Fruit fly (Drosophila melanogaster) whole organism, embryonic: Measurements from ENCODE around the gene CG9886.

Source experiments
- Atf6 ChIP-seq: fragments of 200-800 bp; sonication (Bioruptor generic); IDR thresholded peaks from 2 replicates; pipeline ENCODE4 v1.3.6; 2022; ENCODE audit warnings: missing biosample characterization, missing genetic modification characterization
- CG10209 ChIP-seq: fragments of 200-800 bp; sonication (Bioruptor generic); optimal IDR thresholded peaks from 3 replicates; lab custom pipeline; 2017; ENCODE audit warnings: missing biosample characterization, mild to moderate bottlenecking, missing genetic modification characterization, missing genetic modification reagents
- CG10565 ChIP-seq: fragments of 200-800 bp; sonication (Bioruptor generic); optimal IDR thresholded peaks from 3 replicates; lab custom pipeline; 2016; ENCODE audit warnings: missing biosample characterization, mild to moderate bottlenecking, missing genetic modification characterization
- CG11093 ChIP-seq: fragments of 200-800 bp; sonication (Bioruptor generic); IDR thresholded peaks from 3 replicates; pipeline ENCODE4 v1.3.6; 2022; ENCODE audit warnings: missing biosample characterization, missing genetic modification characterization
- CG11247 ChIP-seq: fragments of 200-800 bp; sonication (Bioruptor generic); IDR thresholded peaks from 2 replicates; pipeline ENCODE4 v1.3.6; 2022; ENCODE audit warnings: missing biosample characterization, missing genetic modification characterization
- CG1233 ChIP-seq: fragments of 200-800 bp; sonication (Bioruptor generic); optimal IDR thresholded peaks from 4 replicates; lab custom pipeline; 2018; ENCODE audit warnings: missing biosample characterization, mild to moderate bottlenecking, missing genetic modification characterization
- CG12659 ChIP-seq: fragments of 200-800 bp; sonication (Bioruptor generic); optimal IDR thresholded peaks from 3 replicates; lab custom pipeline; 2017; ENCODE audit warnings: mild to moderate bottlenecking, missing biosample characterization, missing genetic modification reagents, missing genetic modification characterization
- CG12769 ChIP-seq: fragments of 200-800 bp; sonication (Bioruptor generic); optimal IDR thresholded peaks from 2 replicates; lab custom pipeline; 2019; ENCODE audit warnings: missing biosample characterization, mild to moderate bottlenecking, missing genetic modification characterization, moderate library complexity
- CG13287 ChIP-seq: fragments of 200-800 bp; sonication (Bioruptor generic); IDR thresholded peaks from 2 replicates; pipeline ENCODE4 v1.3.6; 2022; ENCODE audit warnings: missing biosample characterization, missing genetic modification characterization; ENCODE audit not compliant: partially characterized antibody
- CG14014 ChIP-seq: fragments of 200-800 bp; sonication (Bioruptor generic); IDR thresholded peaks from 2 replicates; pipeline ENCODE4 v1.3.6; 2022; ENCODE audit warnings: missing biosample characterization, missing genetic modification characterization
- CG14710 ChIP-seq: fragments of 200-800 bp; sonication (Bioruptor generic); optimal IDR thresholded peaks from 3 replicates; lab custom pipeline; 2019; ENCODE audit warnings: missing biosample characterization, mild to moderate bottlenecking, missing genetic modification characterization, moderate library complexity
- CG15011 ChIP-seq: fragments of 200-800 bp; sonication (Bioruptor generic); optimal IDR thresholded peaks from 3 replicates; lab custom pipeline; 2018; ENCODE audit warnings: missing biosample characterization, mild to moderate bottlenecking, missing genetic modification characterization
- CG15073 ChIP-seq: fragments of 200-800 bp; sonication (Bioruptor generic); optimal IDR thresholded peaks from 2 replicates; lab custom pipeline; 2016; ENCODE audit warnings: missing biosample characterization, missing genetic modification characterization
- CG15479 ChIP-seq: fragments of 200-800 bp; sonication (Bioruptor generic); optimal IDR thresholded peaks from 3 replicates; lab custom pipeline; 2019; ENCODE audit warnings: missing biosample characterization, mild to moderate bottlenecking, missing genetic modification characterization, moderate library complexity
- CG18011 ChIP-seq: fragments of 200-800 bp; sonication (Bioruptor generic); optimal IDR thresholded peaks from 2 replicates; lab custom pipeline; 2017; ENCODE audit warnings: missing biosample characterization, missing genetic modification characterization, mild to moderate bottlenecking, moderate library complexity, missing genotype
- CG3838 ChIP-seq: fragments of 200-800 bp; sonication (Bioruptor generic); optimal IDR thresholded peaks from 3 replicates; lab custom pipeline; 2016; ENCODE audit warnings: missing biosample characterization, missing genetic modification characterization
- CG5245 ChIP-seq: fragments of 200-800 bp; sonication (Bioruptor generic); optimal IDR thresholded peaks from 3 replicates; lab custom pipeline; 2016; ENCODE audit warnings: missing biosample characterization, missing genetic modification characterization
- CG6254 ChIP-seq: fragments of 200-800 bp; sonication (Bioruptor generic); optimal IDR thresholded peaks from 3 replicates; lab custom pipeline; 2017; ENCODE audit warnings: mild to moderate bottlenecking, missing biosample characterization, missing genetic modification reagents, missing genetic modification characterization
- CG7963 ChIP-seq: fragments of 200-800 bp; sonication (Bioruptor generic); IDR thresholded peaks from 3 replicates; pipeline ENCODE4 v1.3.6; 2022; ENCODE audit warnings: missing biosample characterization, missing genetic modification characterization; ENCODE audit not compliant: partially characterized antibody
- CG9437 ChIP-seq: fragments of 200-800 bp; sonication (Bioruptor generic); optimal IDR thresholded peaks from 2 replicates; lab custom pipeline; 2018; ENCODE audit warnings: missing biosample characterization, mild to moderate bottlenecking, missing genetic modification characterization
- CkIIα-i1 ChIP-seq: fragments of 200-800 bp; sonication (Bioruptor generic); IDR thresholded peaks from 2 replicates; pipeline ENCODE4 v1.3.6; 2022; ENCODE audit warnings: missing biosample characterization, missing genetic modification characterization
- Dbx ChIP-seq: fragments of 200-800 bp; sonication (Bioruptor generic); IDR thresholded peaks from 3 replicates; pipeline ENCODE4 v1.3.6; 2022; ENCODE audit warnings: missing biosample characterization, missing genetic modification characterization
- Dll ChIP-seq: fragments of 200-800 bp; sonication (Bioruptor generic); IDR thresholded peaks from 4 replicates; pipeline ENCODE4 v1.3.6; 2022; ENCODE audit warnings: missing biosample characterization, missing genetic modification characterization; ENCODE audit not compliant: partially characterized antibody
- Doc2 ChIP-seq: fragments of 200-800 bp; sonication (Bioruptor generic); IDR thresholded peaks from 2 replicates; pipeline ENCODE4 v1.3.6; 2022; ENCODE audit warnings: missing biosample characterization, missing genetic modification characterization
- Fer1 ChIP-seq: fragments of 200-800 bp; sonication (Bioruptor generic); optimal IDR thresholded peaks from 2 replicates; lab custom pipeline; 2017; ENCODE audit warnings: missing biosample characterization, mild to moderate bottlenecking, missing genetic modification characterization
- GATAe ChIP-seq: fragments of 200-800 bp; sonication (Bioruptor generic); conservative IDR thresholded peaks from 2 replicates; pipeline ENCODE4 v1.3.6; 2022; ENCODE audit warnings: missing biosample characterization, missing genetic modification characterization
- HmgZ ChIP-seq: fragments of 200-800 bp; sonication (Bioruptor generic); optimal IDR thresholded peaks from 2 replicates; lab custom pipeline; 2018; ENCODE audit warnings: missing biosample characterization, mild to moderate bottlenecking, missing genetic modification characterization
- NfI ChIP-seq: fragments of 200-800 bp; sonication (Bioruptor generic); optimal IDR thresholded peaks from 3 replicates; lab custom pipeline; 2018; ENCODE audit warnings: missing biosample characterization, mild to moderate bottlenecking, missing genetic modification characterization, moderate library complexity
- PHDP ChIP-seq: fragments of 200-800 bp; sonication (Bioruptor generic); optimal IDR thresholded peaks from 3 replicates; lab custom pipeline; 2018; ENCODE audit warnings: missing biosample characterization, mild to moderate bottlenecking, missing genetic modification characterization, moderate library complexity
- Stat92E ChIP-seq, 3 experiments: fragments of >200 bp in 2 of 3; fragments of 200-800 bp in 1 of 3; sonication (Bioruptor generic) in 1 of 3; optimal IDR thresholded peaks; 2 replicates each; lab custom pipeline; 2017 to 2019; ENCODE audit warnings: missing biosample characterization in 3 of 3, missing genetic modification characterization in 3 of 3, mild to moderate bottlenecking in 1 of 3, moderate library complexity in 1 of 3
- Taf1 ChIP-seq: fragments of 200-800 bp; sonication (Bioruptor generic); IDR thresholded peaks from 2 replicates; pipeline ENCODE4 v1.3.6; 2022; ENCODE audit warnings: missing biosample characterization, missing genetic modification characterization
- Xrp1 ChIP-seq: fragments of 200-800 bp; sonication (Bioruptor generic); IDR thresholded peaks from 2 replicates; pipeline ENCODE4 v1.3.6; 2022; ENCODE audit warnings: missing biosample characterization, missing genetic modification characterization
- al ChIP-seq: fragments of 200-800 bp; sonication (Bioruptor generic); IDR thresholded peaks from 2 replicates; pipeline ENCODE4 v1.3.6; 2022; ENCODE audit warnings: missing biosample characterization, missing genetic modification characterization
- ara ChIP-seq: fragments of 200-800 bp; sonication (Bioruptor generic); IDR thresholded peaks from 2 replicates; pipeline ENCODE4 v1.3.6; 2022; ENCODE audit warnings: missing biosample characterization, missing genetic modification characterization
- dmrt99B ChIP-seq: fragments of 200-800 bp; sonication (Bioruptor generic); optimal IDR thresholded peaks from 2 replicates; lab custom pipeline; 2018; ENCODE audit warnings: missing biosample characterization, mild to moderate bottlenecking, missing genetic modification characterization, moderate library complexity
- eve ChIP-seq, 2 experiments: fragments of >200 bp; optimal IDR thresholded peaks; 2 replicates each; lab custom pipeline; 2017; ENCODE audit warnings: missing biosample characterization in 2 of 2, missing genetic modification characterization in 2 of 2
- gcm ChIP-seq: fragments of 200-800 bp; sonication (Bioruptor generic); optimal IDR thresholded peaks from 2 replicates; lab custom pipeline; 2019; ENCODE audit warnings: missing biosample characterization, mild to moderate bottlenecking, missing genetic modification characterization, moderate library complexity
- gro ChIP-seq: fragments of 200-800 bp; sonication (Bioruptor generic); optimal IDR thresholded peaks from 2 replicates; lab custom pipeline; 2016; ENCODE audit warnings: missing biosample characterization, missing genetic modification characterization
- ind ChIP-seq: fragments of 200-800 bp; sonication (Bioruptor generic); optimal IDR thresholded peaks from 3 replicates; lab custom pipeline; 2016; ENCODE audit warnings: missing biosample characterization, missing genetic modification characterization
- jumu ChIP-seq: fragments of 200-800 bp; sonication (Bioruptor generic); optimal IDR thresholded peaks from 3 replicates; lab custom pipeline; 2016; ENCODE audit warnings: missing biosample characterization, missing genetic modification characterization
- kay ChIP-seq: fragments of 200-800 bp; sonication (Bioruptor generic); optimal IDR thresholded peaks from 2 replicates; lab custom pipeline; 2016; ENCODE audit warnings: missing biosample characterization, missing genetic modification characterization
- lmd ChIP-seq: fragments of 200-800 bp; sonication (Bioruptor generic); IDR thresholded peaks from 2 replicates; pipeline ENCODE4 v1.3.6; 2022; ENCODE audit warnings: missing biosample characterization, missing genetic modification characterization
- pan ChIP-seq, 4 experiments: fragments of >200 bp in 3 of 4; fragments of 200-800 bp in 1 of 4; sonication (Bioruptor generic) in 1 of 4; optimal IDR thresholded peaks in 3 of 4; IDR thresholded peaks in 1 of 4; 2 replicates each; pipeline versions ENCODE4 v1.3.6 to Lab custom; 2017 to 2022; ENCODE audit warnings: missing biosample characterization in 2 of 4, missing genetic modification characterization in 2 of 4, mixed read lengths in 1 of 4
- slou ChIP-seq: fragments of 200-800 bp; sonication (Bioruptor generic); optimal IDR thresholded peaks from 3 replicates; lab custom pipeline; 2016; ENCODE audit warnings: missing biosample characterization, missing genetic modification characterization
- tll ChIP-seq, 2 experiments: fragments of 200-800 bp in 1 of 2; fragments of >200 bp in 1 of 2; sonication (Bioruptor generic) in 1 of 2; optimal IDR thresholded peaks; 2 replicates each; lab custom pipeline; 2017 to 2019; ENCODE audit warnings: missing biosample characterization in 2 of 2, missing genetic modification characterization in 2 of 2, mild to moderate bottlenecking in 1 of 2, moderate library complexity in 1 of 2
- zf30C ChIP-seq: fragments of 200-800 bp; sonication (Bioruptor generic); optimal IDR thresholded peaks from 3 replicates; lab custom pipeline; 2018; ENCODE audit warnings: missing biosample characterization, mild to moderate bottlenecking, missing genetic modification characterization

CG9886 gene

dm6 chr2L:2373818-2374746, 46.5 kb upstream of the CG9886 start, which contains the start of the genes CG3609 and CG15390 (continued):
- TF ChIP-seq Atf6 (GFP tag; lab: Robert Waterston, UW) (peak; percentile 80), eve (GFP tag; optimal IDR thresholded peaks at IDR 0.05; lab: Kevin White, UChicago) (no peak), lmd (peak; percentile 73), HmgZ (peak; percentile 87), gcm (GFP tag; lab: Kevin White, UChicago) (peak; percentile 54), CG6254 (GFP tag; lab: Kevin White, UChicago) (peak; percentile 22), CG15011 (no peak), Dbx (peak; percentile 87), ind (peak; percentile 75), CG12659 (peak; percentile 75), gro (GFP tag; lab: Kevin White, UChicago) (peak; percentile 97), zf30C (GFP tag; lab: Kevin White, UChicago) (peak; percentile 11), Stat92E (GFP tag; optimal IDR thresholded peaks at IDR 0.05; lab: Kevin White, UChicago) (peak in 1 of 3 experiments; percentile 49), NfI (GFP tag; lab: Kevin White, UChicago) (peak; percentile 86), Doc2 (GFP tag; lab: Robert Waterston, UW) (no peak), dmrt99B (peak; percentile 63), CG14014 (peak; percentile 88), jumu (GFP tag; lab: Kevin White, UChicago) (peak; percentile 91), al (GFP tag; lab: Robert Waterston, UW) (peak; percentile 82), CG7963 (GFP tag; lab: Robert Waterston, UW) (no peak), CG15479 (GFP tag; lab: Kevin White, UChicago) (no peak), Dll (GFP tag; lab: Robert Waterston, UW) (no peak; the same call in 3 of the 4 replicates), tll (GFP tag; optimal IDR thresholded peaks at IDR 0.05; lab: Kevin White, UChicago) (no peak), CG11093 (peak; percentile 65; the same call in 1 of the 3 replicates), CkIIα-i1 (GFP tag; lab: Robert Waterston, UW) (0 out of 2 replicates have a peak, but pooled peaks have one; percentile 5), PHDP (peak; percentile 77), kay (peak; percentile 80), CG1233 (GFP tag; lab: Kevin White, UChicago) (peak; percentile 57), Taf1 (GFP tag; lab: Robert Waterston, UW) (peak; percentile 47), CG12769 (tag; lab: Kevin White, UChicago) (peak; percentile 94), CG10209 (GFP tag; lab: Kevin White, UChicago) (peak; percentile 57), CG11247 (GFP tag; lab: Robert Waterston, UW) (peak; percentile 83), Xrp1 (GFP tag; lab: Robert Waterston, UW) (peak; percentile 82), CG5245 (GFP tag; lab: Kevin White, UChicago) (peak; percentile 88), pan (optimal IDR thresholded peaks at IDR 0.05; lab: Kevin White, UChicago) (no peak), pan (GFP tag; optimal IDR thresholded peaks at IDR 0.05 in 1 of 2, IDR thresholded peaks at IDR 0.05 in 1 of 2) (peak in 1 of 2 experiments; percentile 75), CG3838 (GFP tag; lab: Kevin White, UChicago) (peak; percentile 9), CG15073 (GFP tag; lab: Kevin White, UChicago) (no peak), CG9437 (GFP tag; lab: Kevin White, UChicago) (peak; percentile 56), CG14710 (tag; lab: Kevin White, UChicago) (peak; percentile 52), CG10565 (GFP tag; lab: Kevin White, UChicago) (no peak), slou (peak; percentile 51), ara (GFP tag; lab: Robert Waterston, UW) (peak; percentile 63; the same call in 1 of the 2 replicates), CG13287 (GFP tag; lab: Robert Waterston, UW) (peak; percentile 57), Fer1 (GFP tag; lab: Kevin White, UChicago) (peak; percentile 72), GATAe (GFP tag; lab: Robert Waterston, UW) (no peak; the same call in 1 of the 2 replicates), CG18011 (GFP tag; lab: Kevin White, UChicago) (peak; percentile 70)
